Worm (Caenorhabditis elegans) whole organism, young adult: ENCODE data around the gene Y73C8B.2.

Experiments used
- B0019.2 ChIP-seq: fragments of 200-800 bp; sonication (Bioruptor generic); conservative IDR thresholded peaks from 2 replicates; pipeline ENCODE4 v1.3.6; 2022; ENCODE audit warnings: missing genetic modification reagents, missing genetic modification characterization, missing compliant biosample characterization
- B0336.3 ChIP-seq: fragments of 200-800 bp; sonication (Bioruptor generic); IDR thresholded peaks from 2 replicates; pipeline ENCODE4 v1.3.6; 2022; ENCODE audit warnings: missing genetic modification characterization, missing compliant biosample characterization
- F39B2.1 ChIP-seq: fragments of 200-800 bp; sonication (Bioruptor generic); IDR thresholded peaks from 2 replicates; pipeline ENCODE4 v1.3.6; 2022; ENCODE audit warnings: missing genetic modification reagents, missing genetic modification characterization, missing compliant biosample characterization
- F57C9.4 ChIP-seq: sonication (generic microtip); optimal IDR thresholded peaks from 2 replicates; lab custom pipeline; 2017; ENCODE audit warnings: mild to moderate bottlenecking, missing genetic modification characterization, missing compliant biosample characterization
- K12H6.12 ChIP-seq: fragments of 200-800 bp; sonication (Bioruptor generic); optimal IDR thresholded peaks from 2 replicates; lab custom pipeline; 2018; ENCODE audit warnings: mild to moderate bottlenecking, missing genetic modification characterization, missing compliant biosample characterization
- Y53F4B.3 ChIP-seq: fragments of 200-800 bp; sonication (Bioruptor generic); IDR thresholded peaks from 2 replicates; pipeline ENCODE4 v1.3.6; 2022; ENCODE audit warnings: missing genetic modification reagents, missing genetic modification characterization, missing compliant biosample characterization
- ZK185.1 ChIP-seq: sonication (generic microtip); optimal IDR thresholded peaks from 2 replicates; lab custom pipeline; 2016; ENCODE audit warnings: mild to moderate bottlenecking, missing genetic modification characterization, missing compliant biosample characterization; ENCODE audit not compliant: poor library complexity, severe bottlenecking
- aptf-2 ChIP-seq: fragments of 200-800 bp; sonication (Bioruptor generic); conservative IDR thresholded peaks from 2 replicates; pipeline ENCODE4 v1.3.6; 2022; ENCODE audit warnings: missing genetic modification reagents, missing genetic modification characterization, missing compliant biosample characterization
- attf-5 ChIP-seq: fragments of 200-800 bp; sonication (Bioruptor generic); optimal IDR thresholded peaks from 2 replicates; lab custom pipeline; 2018; ENCODE audit warnings: mild to moderate bottlenecking, missing genetic modification characterization, missing compliant biosample characterization
- ceh-40 ChIP-seq: fragments of 200-800 bp; sonication (Bioruptor generic); IDR thresholded peaks from 2 replicates; pipeline ENCODE4 v1.3.6; 2022; ENCODE audit warnings: missing genetic modification characterization, missing compliant biosample characterization
- ceh-58 ChIP-seq: fragments of 200-800 bp; sonication (Bioruptor generic); IDR thresholded peaks from 2 replicates; pipeline ENCODE4 v1.3.6; 2022; ENCODE audit warnings: missing genetic modification characterization, missing compliant biosample characterization
- dpff-1 ChIP-seq: sonication (generic microtip); optimal IDR thresholded peaks from 2 replicates; lab custom pipeline; 2017; ENCODE audit warnings: mild to moderate bottlenecking, missing genetic modification characterization, missing compliant biosample characterization
- efl-1 ChIP-seq: fragments of 150-350 bp; optimal IDR thresholded peaks from 2 replicates; lab custom pipeline; 2014; ENCODE audit warnings: missing biosample characterization, missing genetic modification reagents, missing genetic modification characterization
- fkh-3 ChIP-seq: sonication (generic microtip); optimal IDR thresholded peaks from 2 replicates; lab custom pipeline; 2016; ENCODE audit warnings: mild to moderate bottlenecking, missing genetic modification characterization, missing compliant biosample characterization
- gei-17 ChIP-seq: fragments of 200-800 bp; sonication (Bioruptor generic); optimal IDR thresholded peaks from 2 replicates; lab custom pipeline; 2018; ENCODE audit warnings: mild to moderate bottlenecking, missing genetic modification characterization, missing compliant biosample characterization
- lag-1 ChIP-seq: fragments of 200-800 bp; sonication (Bioruptor generic); IDR thresholded peaks from 2 replicates; pipeline ENCODE4 v1.3.6; 2022; ENCODE audit warnings: missing genetic modification reagents, missing genetic modification characterization, missing compliant biosample characterization
- let-607 ChIP-seq, 2 experiments: fragments of 200-800 bp in 1 of 2; sonication (Bioruptor generic) in 1 of 2; sonication (generic microtip) in 1 of 2; optimal IDR thresholded peaks; 2 replicates each; lab custom pipeline; 2016 to 2018; ENCODE audit warnings: mild to moderate bottlenecking in 2 of 2, missing compliant biosample characterization in 2 of 2, missing genetic modification characterization in 2 of 2, moderate library complexity in 2 of 2, missing genotype in 1 of 2
- lin-26 ChIP-seq: fragments of 200-800 bp; sonication (Bioruptor generic); IDR thresholded peaks from 2 replicates; pipeline ENCODE4 v1.3.6; 2022; ENCODE audit warnings: missing genetic modification reagents, missing genetic modification characterization, missing compliant biosample characterization
- lsl-1 ChIP-seq: fragments of 200-800 bp; sonication (Bioruptor generic); optimal IDR thresholded peaks from 2 replicates; lab custom pipeline; 2018; ENCODE audit warnings: mild to moderate bottlenecking, missing genetic modification characterization, moderate library complexity, missing compliant biosample characterization
- madf-10 ChIP-seq: sonication (generic microtip); optimal IDR thresholded peaks from 2 replicates; lab custom pipeline; 2016; ENCODE audit warnings: mild to moderate bottlenecking, missing genetic modification characterization, missing compliant biosample characterization
- madf-8 ChIP-seq: fragments of 200-800 bp; sonication (Bioruptor generic); conservative IDR thresholded peaks from 2 replicates; pipeline ENCODE4 v1.3.6; 2022; ENCODE audit warnings: missing genetic modification reagents, missing genetic modification characterization, missing compliant biosample characterization
- mcd-1 ChIP-seq: fragments of 200-800 bp; sonication (Bioruptor generic); IDR thresholded peaks from 2 replicates; pipeline ENCODE4 v1.3.6; 2022; ENCODE audit warnings: missing genetic modification reagents, missing genetic modification characterization, missing compliant biosample characterization
- mes-4 ChIP-seq: sonication (generic microtip); optimal IDR thresholded peaks from 2 replicates; lab custom pipeline; 2016; ENCODE audit warnings: missing genotype, missing genetic modification characterization, missing compliant biosample characterization
- nhr-120 ChIP-seq: fragments of 200-800 bp; sonication (Bioruptor generic); IDR thresholded peaks from 2 replicates; pipeline ENCODE4 v1.3.6; 2022; ENCODE audit warnings: missing genetic modification characterization, missing compliant biosample characterization
- nhr-80 ChIP-seq: sonication (generic microtip); optimal IDR thresholded peaks from 2 replicates; lab custom pipeline; 2016; ENCODE audit warnings: missing genetic modification characterization, missing compliant biosample characterization
- pha-4 ChIP-seq: fragments of 150-350 bp; sonication (generic microtip); optimal IDR thresholded peaks from 2 replicates; lab custom pipeline; 2014; ENCODE audit warnings: missing biosample characterization, missing genetic modification reagents, missing genetic modification characterization
- rcor-1 ChIP-seq: fragments of 200-800 bp; sonication (Bioruptor generic); IDR thresholded peaks from 2 replicates; pipeline ENCODE4 v1.3.6; 2022; ENCODE audit warnings: missing genetic modification reagents, missing genetic modification characterization, missing compliant biosample characterization
- repo-1 ChIP-seq: sonication (generic microtip); optimal IDR thresholded peaks from 2 replicates; lab custom pipeline; 2017; ENCODE audit warnings: mild to moderate bottlenecking, missing genetic modification characterization, missing compliant biosample characterization
- rpc-1 ChIP-seq, 2 experiments: fragments of 150-350 bp in 1 of 2; sonication (generic microtip) in 1 of 2; optimal IDR thresholded peaks; 2 replicates each; lab custom pipeline; 2014 to 2018; ENCODE audit warnings: missing biosample characterization in 1 of 2, missing genetic modification characterization in 1 of 2, missing genetic modification reagents in 1 of 2, missing genotype in 1 of 2
- sdz-38 ChIP-seq: sonication (generic microtip); optimal IDR thresholded peaks from 2 replicates; lab custom pipeline; 2016; ENCODE audit warnings: missing genotype, missing genetic modification characterization, missing compliant biosample characterization
- snpc-1.3 ChIP-seq: sonication (generic microtip); optimal IDR thresholded peaks from 2 replicates; lab custom pipeline; 2017; ENCODE audit warnings: missing genetic modification characterization, mild to moderate bottlenecking, missing compliant biosample characterization, antibody characterized with exemption, moderate library complexity, missing genotype, missing genetic modification reagents; ENCODE audit not compliant: insufficient read depth
- somi-1 ChIP-seq: fragments of 200-800 bp; sonication (Bioruptor generic); optimal IDR thresholded peaks from 2 replicates; lab custom pipeline; 2018; ENCODE audit warnings: mild to moderate bottlenecking, missing genetic modification characterization, missing compliant biosample characterization
- zfh-2 ChIP-seq: fragments of 200-800 bp; sonication (Bioruptor generic); conservative IDR thresholded peaks from 2 replicates; pipeline ENCODE4 v1.3.6; 2022; ENCODE audit warnings: missing genetic modification reagents, missing genetic modification characterization, missing compliant biosample characterization
- ztf-26 ChIP-seq: sonication (generic microtip); optimal IDR thresholded peaks from 2 replicates; lab custom pipeline; 2017; ENCODE audit warnings: missing genetic modification characterization, missing compliant biosample characterization
- ztf-28 ChIP-seq: fragments of 200-800 bp; sonication (Bioruptor generic); IDR thresholded peaks from 2 replicates; pipeline ENCODE4 v1.3.6; 2022; ENCODE audit warnings: missing genetic modification reagents, missing genetic modification characterization, missing compliant biosample characterization
- ztf-3 ChIP-seq: fragments of 200-800 bp; sonication (Bioruptor generic); optimal IDR thresholded peaks from 2 replicates; lab custom pipeline; 2018; ENCODE audit warnings: mild to moderate bottlenecking, missing genetic modification characterization, missing compliant biosample characterization
- ztf-6 ChIP-seq: fragments of 200-800 bp; sonication (Bioruptor generic); IDR thresholded peaks from 2 replicates; pipeline ENCODE4 v1.3.6; 2022; ENCODE audit warnings: missing genetic modification reagents, missing genetic modification characterization, missing compliant biosample characterization

Y73C8B.2 gene

DNA sequence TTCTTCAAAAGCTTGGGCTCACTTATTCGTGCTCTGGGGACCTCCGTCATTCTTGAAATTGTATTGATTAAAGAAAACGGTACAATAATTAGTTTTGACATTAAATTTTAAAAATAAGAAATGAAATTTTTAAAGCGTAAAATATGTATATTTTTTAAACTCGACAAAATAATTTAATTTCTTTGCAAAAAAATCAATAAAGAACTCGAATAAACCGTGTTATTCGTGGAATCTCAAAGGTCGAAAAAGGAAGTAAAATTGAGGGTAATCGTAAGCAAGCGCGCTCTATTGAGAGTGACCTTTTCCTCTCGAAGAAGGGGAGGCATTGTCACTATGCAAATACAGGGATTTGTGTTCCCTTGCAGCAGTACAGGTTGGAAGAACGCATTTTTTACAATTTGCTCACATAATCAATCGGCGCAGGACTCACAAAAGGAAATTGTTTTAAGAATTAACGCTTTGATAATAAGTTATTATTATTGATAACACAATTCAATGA, at the start of gene Y73C8B.2:
Y73C8B.2 (minus strand) TSS at position 51 of the 499 bp plus-strand sequence.
- TF ChIP-seq nhr-80 (tag; lab: Kevin White, UChicago) (peak; percentile 8), mcd-1 (GFP tag; lab: Robert Waterston, UW) (peak; percentile 73), repo-1 (no peak)

DNA sequence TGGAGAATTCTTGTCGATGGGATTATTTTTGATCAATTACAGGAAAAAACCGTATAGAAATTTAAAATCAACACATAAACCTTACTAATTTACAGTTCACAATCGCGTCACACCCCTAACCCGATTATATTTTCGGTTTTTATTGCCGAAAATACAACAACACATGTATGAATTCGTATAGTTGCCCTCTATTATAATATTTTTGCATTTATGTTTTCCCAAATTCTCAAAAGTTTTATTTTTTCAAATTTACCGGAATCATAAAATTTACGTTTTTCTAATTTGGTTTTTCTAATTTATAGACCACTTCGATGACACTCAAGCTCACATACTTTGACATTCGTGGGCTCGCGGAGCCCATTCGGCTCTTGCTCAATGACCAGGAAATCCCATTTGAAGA, 48.2 kb upstream of the Y73C8B.2 start, which contains the start of gene gst-23:
gst-23 (plus strand) TSS at position 301 of the 400 bp plus-strand sequence.
- TF ChIP-seq snpc-1.3 (tag; lab: Kevin White, UChicago) (no peak), ceh-58 (GFP tag; lab: Robert Waterston, UW) (no peak), madf-8 (GFP tag; lab: Robert Waterston, UW) (no peak), efl-1 (GFP tag; lab: Kevin White, UChicago) (no peak)
- TF ChIP-seq, all 124 proteins: peak for 0

DNA sequence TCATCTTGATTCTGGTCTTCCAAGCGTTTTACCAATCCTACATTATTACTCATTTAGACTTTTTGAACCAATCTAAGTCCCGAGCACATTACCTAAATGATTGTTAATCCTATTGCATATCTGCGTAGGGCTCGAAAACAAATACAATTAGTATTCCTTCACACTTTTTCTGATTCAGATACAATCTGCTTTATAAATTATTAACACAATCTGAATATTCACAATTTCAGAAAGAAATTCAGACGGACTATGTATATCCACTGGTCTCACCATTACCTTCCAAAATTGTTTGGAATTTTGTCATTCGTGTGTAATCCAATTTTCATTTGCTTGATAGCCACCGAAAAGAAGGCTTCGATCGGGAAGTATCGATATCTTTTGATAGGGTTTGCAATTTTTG, 46.4 kb upstream of the Y73C8B.2 start, which contains the start of gene srj-11:
srj-11 (plus strand) TSS at position 250 of the 400 bp plus-strand sequence.
- TF ChIP-seq fkh-3 (tag; lab: Kevin White, UChicago) (no peak), ztf-6 (GFP tag; lab: Robert Waterston, UW) (no peak), Y53F4B.3 (GFP tag; lab: Robert Waterston, UW) (no peak), nhr-120 (no peak), attf-5 (GFP tag; lab: Kevin White, UChicago) (no peak), zfh-2 (GFP tag; lab: Robert Waterston, UW) (no peak), let-607 (tag; optimal IDR thresholded peaks at IDR 0.05; lab: Kevin White, UChicago) (no peak), ztf-28 (GFP tag; lab: Robert Waterston, UW) (no peak), lsl-1 (GFP tag; lab: Kevin White, UChicago) (no peak), pha-4 (tag; lab: Kevin White, UChicago) (no peak), lag-1 (GFP tag; lab: Robert Waterston, UW) (no peak), B0019.2 (GFP tag; lab: Robert Waterston, UW) (no peak), F39B2.1 (GFP tag; lab: Robert Waterston, UW) (no peak), ztf-26 (tag; lab: Kevin White, UChicago) (no peak), rcor-1 (GFP tag; lab: Robert Waterston, UW) (no peak)
- TF ChIP-seq, all 124 proteins: peak for 0

DNA sequence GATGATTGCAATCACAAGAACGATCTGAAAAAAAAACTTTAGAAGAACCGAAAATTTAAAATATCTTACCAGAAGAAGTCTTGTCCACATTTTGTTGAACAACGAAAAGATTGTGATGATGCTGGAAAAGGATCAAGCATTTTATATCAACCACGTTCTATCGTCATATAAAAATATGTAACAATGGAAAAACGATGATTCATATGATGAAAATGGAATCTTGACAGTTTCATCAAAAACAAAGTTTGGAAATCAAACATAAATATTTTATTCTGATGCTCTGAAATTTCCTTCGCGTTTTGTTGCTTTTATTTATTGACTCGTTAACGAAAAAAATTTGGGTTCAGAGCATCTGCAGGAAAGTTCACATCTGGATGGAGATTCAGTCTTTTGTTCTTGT, 41.8 kb upstream of the Y73C8B.2 start, which contains the start of the genes K08D9.9 and str-16:
K08D9.9 (minus strand) TSS at position 101 of the 400 bp plus-strand sequence.
str-16 (plus strand) TSS at position 266 of the 400 bp plus-strand sequence.
- TF ChIP-seq somi-1 (GFP tag; lab: Kevin White, UChicago) = no peak
- no peak for TF ChIP-seq F57C9.4 (tag; lab: Kevin White, UChicago)
- TF ChIP-seq lin-26 (GFP tag; lab: Robert Waterston, UW) = no peak
- no peak for TF ChIP-seq gei-17 (GFP tag; lab: Kevin White, UChicago)
- TF ChIP-seq sdz-38 (tag; lab: Kevin White, UChicago) = no peak
- no peak for TF ChIP-seq B0336.3
- no peak for TF ChIP-seq ZK185.1 (tag; lab: Kevin White, UChicago)
- TF ChIP-seq ceh-40 = no peak
- no peak for TF ChIP-seq K12H6.12 (tag; lab: Kevin White, UChicago)
- TF ChIP-seq ztf-3 (GFP tag; lab: Kevin White, UChicago) = no peak
- TF ChIP-seq madf-10 (tag; lab: Kevin White, UChicago) = no peak
- TF ChIP-seq mes-4 (tag; lab: Kevin White, UChicago) = no peak
- TF ChIP-seq dpff-1 (tag; lab: Kevin White, UChicago) = no peak
- TF ChIP-seq madf-8 (GFP tag; lab: Robert Waterston, UW) = no peak
- no peak for TF ChIP-seq snpc-1.3 (tag; lab: Kevin White, UChicago)
- TF ChIP-seq rpc-1 (optimal IDR thresholded peaks at IDR 0.05; lab: Kevin White, UChicago) = no peak
- no peak for TF ChIP-seq rpc-1 (tag; optimal IDR thresholded peaks at IDR 0.05; lab: Kevin White, UChicago)
- no peak for TF ChIP-seq B0019.2 (GFP tag; lab: Robert Waterston, UW)
- no peak for TF ChIP-seq aptf-2 (GFP tag; lab: Robert Waterston, UW)
- TF ChIP-seq ztf-26 (tag; lab: Kevin White, UChicago) = no peak
